Worm (Caenorhabditis elegans): ENCODE results near the gene F25D1.8.

Gene F25D1.8

ce11 chrV:10578938-10579337, 39.7 kb downstream of the F25D1.8 start, which contains the start of the genes erh-1 and lpd-9 (continued):
- TF ChIP-seq ztf-7 (tag; optimal IDR thresholded peaks at IDR 0.05) = peak; percentile 38
- peak; percentile 28; the same call in 1 of the 2 replicates for TF ChIP-seq ctbp-1 (GFP tag; IDR thresholded peaks at IDR 0.05)
- TF ChIP-seq dmd-8 (GFP tag; IDR thresholded peaks at IDR 0.05) = no peak
- TF ChIP-seq mep-1 (tag; optimal IDR thresholded peaks at IDR 0.05) = peak; percentile 80
- no peak for TF ChIP-seq Y105C5A.15 (GFP tag; IDR thresholded peaks at IDR 0.05)
- TF ChIP-seq mxl-3 (GFP tag; optimal IDR thresholded peaks at IDR 0.05) = peak; percentile 26
- peak; percentile 46 for TF ChIP-seq nhr-77 (tag; optimal IDR thresholded peaks at IDR 0.05)
- no peak for TF ChIP-seq lim-7 (GFP tag; IDR thresholded peaks at IDR 0.05)
- peak; percentile 76; the same call in 1 of the 2 replicates for TF ChIP-seq hmg-1.1 (GFP tag; IDR thresholded peaks at IDR 0.05)
- TF ChIP-seq ceh-20 (GFP tag; IDR thresholded peaks at IDR 0.05) = peak; percentile 78
- peak; percentile 73; the same call in 1 of the 2 replicates for TF ChIP-seq php-3 (GFP tag; IDR thresholded peaks at IDR 0.05)
- peak; percentile 74 for TF ChIP-seq T20F7.1 (GFP tag; optimal IDR thresholded peaks at IDR 0.05)
- TF ChIP-seq pha-4 (GFP tag; IDR thresholded peaks at IDR 0.05) = peak; percentile 62; the same call in 1 of the 2 replicates
- TF ChIP-seq pha-4 (tag; optimal IDR thresholded peaks at IDR 0.05) = peak; percentile 82
- peak; percentile 84 for TF ChIP-seq lin-38 (GFP tag; IDR thresholded peaks at IDR 0.05)
- no peak for TF ChIP-seq aha-1 (tag)
- TF ChIP-seq nhr-6 (tag; optimal IDR thresholded peaks at IDR 0.05) = no peak
- TF ChIP-seq F37D6.2 (tag; optimal IDR thresholded peaks at IDR 0.05) = peak; percentile 50
- TF ChIP-seq lin-1 (GFP tag; IDR thresholded peaks at IDR 0.05) = no peak
- TF ChIP-seq ceh-44 (GFP tag; IDR thresholded peaks at IDR 0.05) = no peak
- no peak for TF ChIP-seq ZK546.5 (tag; optimal IDR thresholded peaks at IDR 0.05)
- TF ChIP-seq zag-1 (tag; optimal IDR thresholded peaks at IDR 0.05) = no peak
- TF ChIP-seq T26A8.4 (GFP tag; IDR thresholded peaks at IDR 0.05) = peak; percentile 82; the same call in 1 of the 2 replicates
- TF ChIP-seq mxl-2 (GFP tag; conservative IDR thresholded peaks at IDR 0.05) = no peak
- peak; percentile 62 for TF ChIP-seq hlh-30 (tag; optimal IDR thresholded peaks at IDR 0.05; ENCODE audit: insufficient read depth)
- peak in 1 of 2 experiments; percentile 43 for TF ChIP-seq daf-16 (GFP tag; optimal IDR thresholded peaks at IDR 0.05)
- TF ChIP-seq daf-16 (tag; optimal IDR thresholded peaks at IDR 0.05) = peak; percentile 58
- TF ChIP-seq Y5F2A.4 (GFP tag; optimal IDR thresholded peaks at IDR 0.05) = no peak
- peak; percentile 76 for TF ChIP-seq nhr-102 (tag; optimal IDR thresholded peaks at IDR 0.05)
- no peak for TF ChIP-seq gei-8 (GFP tag; optimal IDR thresholded peaks at IDR 0.05)
- no peak for TF ChIP-seq fos-1 (tag; optimal IDR thresholded peaks at IDR 0.05)
- 0 out of 2 replicates have a peak, but pooled peaks have one; percentile 24 for TF ChIP-seq arid-1 (GFP tag; conservative IDR thresholded peaks at IDR 0.05)
- TF ChIP-seq Y48G9A.11 (GFP tag; IDR thresholded peaks at IDR 0.05) = no peak
- peak; percentile 85 for TF ChIP-seq mes-2 (tag; optimal IDR thresholded peaks at IDR 0.05; ENCODE audit: poor library complexity, severe bottlenecking)

ce11 chrV:10580638-10581037, 41.4 kb downstream of the F25D1.8 start:
- no peak for TF ChIP-seq mdt-29 (GFP tag; IDR thresholded peaks at IDR 0.05)
- TF ChIP-seq mep-1 (tag; optimal IDR thresholded peaks at IDR 0.05) = no peak
- no peak for TF ChIP-seq sdz-12 (GFP tag; optimal IDR thresholded peaks at IDR 0.05)
- no peak for TF ChIP-seq nhr-41 (GFP tag; IDR thresholded peaks at IDR 0.05)
- TF ChIP-seq vab-7 (GFP tag; IDR thresholded peaks at IDR 0.05) = no peak
- TF ChIP-seq daf-16 (GFP tag; optimal IDR thresholded peaks at IDR 0.05) = no peak
- TF ChIP-seq daf-16 (tag; optimal IDR thresholded peaks at IDR 0.05) = peak; percentile 57
- TF ChIP-seq dmd-8 (GFP tag; IDR thresholded peaks at IDR 0.05) = no peak
- no peak for TF ChIP-seq mxl-3 (GFP tag; optimal IDR thresholded peaks at IDR 0.05)
- no peak for TF ChIP-seq lin-1 (GFP tag; IDR thresholded peaks at IDR 0.05)
- no peak for TF ChIP-seq Y75B8A.6 (GFP tag; IDR thresholded peaks at IDR 0.05)
- peak; percentile 72 for TF ChIP-seq nhr-28 (tag; optimal IDR thresholded peaks at IDR 0.05)
- TF ChIP-seq skn-1 (tag; optimal IDR thresholded peaks at IDR 0.05) = no peak
- TF ChIP-seq ama-1 (optimal IDR thresholded peaks at IDR 0.05) = no peak
- TF ChIP-seq dmd-6 (GFP tag; IDR thresholded peaks at IDR 0.05) = peak; percentile 58; the same call in 1 of the 2 replicates
- no peak for TF ChIP-seq Y48G9A.11 (GFP tag; IDR thresholded peaks at IDR 0.05)
- TF ChIP-seq F26F4.8 (GFP tag; conservative IDR thresholded peaks at IDR 0.05) = no peak
- TF ChIP-seq ceh-62 (tag; optimal IDR thresholded peaks at IDR 0.05) = no peak
- no peak for TF ChIP-seq fkh-10 (GFP tag; optimal IDR thresholded peaks at IDR 0.05)
- no peak for TF ChIP-seq duxl-1 (tag; optimal IDR thresholded peaks at IDR 0.05; ENCODE audit: poor library complexity)
- TF ChIP-seq lin-39 (tag; optimal IDR thresholded peaks at IDR 0.05) = no peak
- no peak for TF ChIP-seq snpc-4 (tag; optimal IDR thresholded peaks at IDR 0.05)
- no peak for TF ChIP-seq zfp-2 (tag; optimal IDR thresholded peaks at IDR 0.05)
- no peak for TF ChIP-seq tag-97 (GFP tag; IDR thresholded peaks at IDR 0.05)
- TF ChIP-seq nhr-76 (tag; optimal IDR thresholded peaks at IDR 0.05) = no peak

All from whole organism, L4 larva.